Worm (Caenorhabditis elegans): ENCODE data around the gene K12H6.7.

ce11 chrII:2878909-2879308, 42.2 kb upstream of the K12H6.7 start:
- TF ChIP-seq unc-62 (GFP tag; optimal IDR thresholded peaks at IDR 0.05): no peak
- TF ChIP-seq rpc-1 (optimal IDR thresholded peaks at IDR 0.05): no peak
- TF ChIP-seq rpc-1 (tag; optimal IDR thresholded peaks at IDR 0.05): no peak
